Fruit fly (Drosophila melanogaster) Kc167 (cell line): ENCODE results near the gene SLIRP1.

Experiments used
- Myc ChIP-seq: fragments of >200 bp; optimal IDR thresholded peaks from 2 replicates; lab custom pipeline; 2017; ENCODE audit warnings: missing external identifiers
- Sin3A ChIP-seq: fragments of >200 bp; optimal IDR thresholded peaks from 2 replicates; lab custom pipeline; 2018; ENCODE audit warnings: missing external identifiers
- h ChIP-seq: fragments of >200 bp; optimal IDR thresholded peaks from 3 replicates; lab custom pipeline; 2018; ENCODE audit warnings: missing external identifiers
- insv ChIP-seq: fragments of >200 bp; optimal IDR thresholded peaks from 3 replicates; lab custom pipeline; 2018; ENCODE audit warnings: missing external identifiers
- psq ChIP-seq: fragments of >200 bp; optimal IDR thresholded peaks from 2 replicates; lab custom pipeline; 2017; ENCODE audit warnings: missing external identifiers
- ttk ChIP-seq: sonication (Bioruptor generic); optimal IDR thresholded peaks from 2 replicates; lab custom pipeline; 2017; ENCODE audit warnings: missing external identifiers

The SLIRP1 gene

DNA sequence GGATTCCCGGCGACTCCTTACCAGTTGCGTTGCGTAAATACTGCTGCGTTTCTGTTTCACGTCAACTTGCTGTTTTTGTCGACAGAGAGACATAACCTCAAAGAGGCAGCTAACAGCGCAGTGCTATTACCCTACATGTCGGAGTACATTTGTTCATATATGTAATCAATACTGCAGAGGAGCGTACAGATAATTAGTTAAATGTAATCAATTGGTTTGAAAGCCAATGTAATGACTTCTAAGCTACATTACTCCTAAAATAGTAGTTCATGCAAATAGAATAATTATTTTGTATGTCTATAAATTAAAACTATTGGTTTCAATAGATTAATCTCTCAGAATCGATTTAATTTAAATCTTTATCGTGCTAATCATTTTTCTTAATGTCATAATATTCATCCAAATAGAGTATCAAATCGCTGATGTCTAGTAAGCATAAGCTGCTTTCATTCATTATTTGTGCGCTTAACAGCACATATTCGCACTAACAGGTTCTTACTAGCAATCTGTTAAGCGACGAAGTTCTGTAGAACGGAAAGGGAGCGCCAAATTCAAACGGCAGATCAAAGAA lies at the start of gene SLIRP1, which contains the start of gene anox:
Gene SLIRP1 (minus strand): TSS at position 95 of the 571 bp plus-strand sequence.
Gene anox (minus strand): TSS at position 95 of the 571 bp plus-strand sequence.
- TF ChIP-seq h (lab: Kevin White, UChicago) (no peak), ttk (lab: Kevin White, UChicago) (no peak), psq (lab: Kevin White, UChicago) (no peak), Sin3A (lab: Kevin White, UChicago) (no peak), insv (no peak), Myc (lab: Kevin White, UChicago) (no peak)

DNA sequence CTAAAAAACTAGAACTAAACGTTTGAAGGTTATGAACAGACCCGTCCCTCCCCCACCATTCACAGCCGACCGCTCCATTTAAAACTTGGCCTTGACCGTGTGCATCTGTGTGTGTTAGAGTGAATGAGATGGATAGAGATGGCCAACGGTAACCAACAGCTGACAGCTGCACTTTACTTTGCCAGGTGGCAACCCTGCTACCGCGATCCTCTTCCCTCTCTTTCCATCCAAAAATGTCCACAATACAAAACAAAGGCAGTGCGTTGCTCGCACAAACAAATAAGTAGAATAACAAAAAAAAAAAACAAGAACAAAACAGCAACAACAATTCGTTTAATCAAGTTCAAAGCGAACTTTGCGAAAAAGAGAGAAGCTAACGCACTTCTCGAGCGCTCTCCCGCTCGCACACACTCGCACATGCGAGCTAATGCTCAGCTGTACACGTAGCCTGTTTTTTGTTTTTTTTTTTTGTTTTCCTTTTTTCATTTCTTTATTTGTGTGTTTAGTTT lies 49.4 kb upstream of the SLIRP1 start:
- no peak for TF ChIP-seq insv
- no peak for TF ChIP-seq Sin3A (lab: Kevin White, UChicago)
- no peak for TF ChIP-seq Myc (lab: Kevin White, UChicago)
- no peak for TF ChIP-seq psq (lab: Kevin White, UChicago)
- no peak for TF ChIP-seq ttk (lab: Kevin White, UChicago)
- no peak for TF ChIP-seq h (lab: Kevin White, UChicago)

DNA sequence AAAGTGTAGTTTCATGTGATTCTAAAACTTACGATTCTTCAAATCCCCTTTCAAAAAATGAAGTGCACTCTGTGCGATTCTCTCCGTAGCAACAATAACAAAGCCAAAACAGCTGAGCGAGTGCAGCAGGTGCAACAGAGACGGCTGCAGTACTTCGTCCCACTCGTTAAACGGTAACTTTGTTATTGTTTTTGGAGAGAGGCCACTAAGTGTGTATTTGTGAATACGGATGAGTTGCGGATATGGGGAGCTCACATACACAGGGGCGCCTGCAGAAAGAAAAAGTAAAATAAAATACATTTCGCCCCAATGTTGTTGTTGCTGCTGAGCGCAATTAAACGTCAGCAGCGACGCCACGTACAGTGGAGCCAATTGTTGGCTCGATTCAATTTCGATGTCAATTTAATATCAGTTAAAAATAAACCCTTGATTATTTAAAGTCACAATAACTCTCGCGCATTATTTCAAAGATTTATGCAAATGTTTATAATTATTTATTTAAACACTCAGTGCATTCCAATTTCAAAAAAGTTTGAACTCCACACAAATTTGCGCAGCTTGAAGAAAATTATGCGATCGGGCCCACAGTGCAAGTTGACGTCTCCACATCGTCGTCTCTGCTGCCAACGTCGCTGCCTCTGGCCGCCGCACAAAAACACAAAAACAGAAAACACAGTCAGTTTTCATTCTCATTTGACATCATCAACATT lies 48.4 kb upstream of the SLIRP1 start:
- no peak for TF ChIP-seq Sin3A (lab: Kevin White, UChicago)
- no peak for TF ChIP-seq ttk (lab: Kevin White, UChicago)
- TF ChIP-seq Myc (lab: Kevin White, UChicago) = no peak
- TF ChIP-seq psq (lab: Kevin White, UChicago) = no peak
- TF ChIP-seq h (lab: Kevin White, UChicago) = no peak
- TF ChIP-seq insv = no peak

DNA sequence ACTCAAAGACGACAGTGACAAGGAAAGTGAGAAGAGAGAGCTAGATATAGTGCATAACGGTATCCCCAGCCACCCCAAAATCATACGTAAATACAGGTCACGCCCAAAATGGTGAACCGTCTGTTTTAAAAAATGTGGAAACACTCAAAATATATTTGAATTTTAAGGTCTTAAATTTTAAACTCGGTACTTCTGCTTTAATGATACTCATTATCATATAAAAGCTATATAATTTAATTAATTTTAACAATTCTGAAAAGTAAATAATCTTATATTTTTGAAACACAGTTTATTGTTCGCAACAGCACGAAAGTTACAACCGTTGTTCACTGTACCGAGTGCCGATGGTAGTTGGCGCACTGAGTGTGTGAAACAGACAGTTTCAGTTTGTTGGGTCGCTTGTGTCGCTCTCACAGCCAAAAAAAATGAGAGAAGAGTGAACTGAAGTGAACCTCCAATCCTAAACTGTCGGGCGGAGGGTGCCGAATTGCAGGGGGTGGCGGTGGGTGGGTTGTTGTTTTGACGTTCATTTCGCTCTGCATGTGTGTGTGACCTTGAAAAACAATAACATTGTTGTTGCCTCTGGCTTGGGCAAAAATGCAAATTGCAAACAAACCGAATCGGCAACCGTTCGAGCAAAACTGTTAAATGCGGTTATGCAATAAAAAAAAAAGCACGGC lies 47.4 kb upstream of the SLIRP1 start:
- TF ChIP-seq h (lab: Kevin White, UChicago) (no peak), psq (lab: Kevin White, UChicago) (no peak), Sin3A (lab: Kevin White, UChicago) (no peak), ttk (lab: Kevin White, UChicago) (no peak), Myc (lab: Kevin White, UChicago) (no peak), insv (no peak)

DNA sequence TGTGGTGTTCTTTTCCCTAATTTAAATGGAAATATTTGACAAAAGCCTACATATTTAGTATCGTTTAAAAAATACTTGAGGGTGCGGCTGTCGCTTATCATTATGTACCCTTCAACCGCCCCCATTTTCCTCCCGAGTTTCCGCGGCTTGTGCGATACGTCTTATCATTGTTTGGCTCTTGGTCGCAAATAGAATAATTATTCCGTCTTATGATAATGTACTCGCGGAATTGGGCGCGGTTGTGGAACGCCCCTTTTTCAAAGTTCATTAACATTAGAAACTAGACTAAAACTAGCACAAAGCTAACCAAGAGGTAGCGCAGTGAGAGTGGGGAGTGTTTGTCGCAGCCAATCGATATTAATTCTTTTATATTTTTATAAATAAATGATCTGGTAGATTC lies 46.3 kb upstream of the SLIRP1 start:
- TF ChIP-seq ttk (lab: Kevin White, UChicago) = no peak
- no peak for TF ChIP-seq h (lab: Kevin White, UChicago)
- TF ChIP-seq Sin3A (lab: Kevin White, UChicago) = no peak
- no peak for TF ChIP-seq Myc (lab: Kevin White, UChicago)
- TF ChIP-seq insv = no peak
- TF ChIP-seq psq (lab: Kevin White, UChicago) = no peak

DNA sequence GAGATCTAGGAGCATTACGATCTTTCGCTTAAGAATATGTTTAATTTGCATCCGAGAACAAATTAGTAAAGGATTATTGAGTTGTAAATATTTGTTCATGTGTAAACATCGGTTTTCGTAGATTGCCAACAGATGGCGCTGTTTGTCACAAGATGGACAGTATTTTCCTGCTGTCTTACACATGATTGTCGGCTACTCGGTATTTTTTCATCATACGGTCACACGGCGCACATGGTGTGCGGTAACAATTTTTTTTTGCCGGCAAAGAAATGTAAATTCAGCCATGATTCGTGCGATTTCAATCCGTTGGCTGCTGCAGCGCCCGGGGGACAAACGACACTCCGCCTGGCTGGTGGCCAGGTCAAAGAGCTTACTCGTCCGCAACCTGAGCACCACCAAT lies 43.8 kb upstream of the SLIRP1 start, which contains the start of the genes bbx and waw:
Gene bbx (plus strand): TSS at position 151 of the 400 bp plus-strand sequence.
Gene waw (plus strand): TSS at position 151 of the 400 bp plus-strand sequence.
- TF ChIP-seq h (lab: Kevin White, UChicago) = no peak
- TF ChIP-seq Myc (lab: Kevin White, UChicago) = no peak
- no peak for TF ChIP-seq insv
- no peak for TF ChIP-seq psq (lab: Kevin White, UChicago)
- TF ChIP-seq ttk (lab: Kevin White, UChicago) = no peak
- no peak for TF ChIP-seq Sin3A (lab: Kevin White, UChicago)

DNA sequence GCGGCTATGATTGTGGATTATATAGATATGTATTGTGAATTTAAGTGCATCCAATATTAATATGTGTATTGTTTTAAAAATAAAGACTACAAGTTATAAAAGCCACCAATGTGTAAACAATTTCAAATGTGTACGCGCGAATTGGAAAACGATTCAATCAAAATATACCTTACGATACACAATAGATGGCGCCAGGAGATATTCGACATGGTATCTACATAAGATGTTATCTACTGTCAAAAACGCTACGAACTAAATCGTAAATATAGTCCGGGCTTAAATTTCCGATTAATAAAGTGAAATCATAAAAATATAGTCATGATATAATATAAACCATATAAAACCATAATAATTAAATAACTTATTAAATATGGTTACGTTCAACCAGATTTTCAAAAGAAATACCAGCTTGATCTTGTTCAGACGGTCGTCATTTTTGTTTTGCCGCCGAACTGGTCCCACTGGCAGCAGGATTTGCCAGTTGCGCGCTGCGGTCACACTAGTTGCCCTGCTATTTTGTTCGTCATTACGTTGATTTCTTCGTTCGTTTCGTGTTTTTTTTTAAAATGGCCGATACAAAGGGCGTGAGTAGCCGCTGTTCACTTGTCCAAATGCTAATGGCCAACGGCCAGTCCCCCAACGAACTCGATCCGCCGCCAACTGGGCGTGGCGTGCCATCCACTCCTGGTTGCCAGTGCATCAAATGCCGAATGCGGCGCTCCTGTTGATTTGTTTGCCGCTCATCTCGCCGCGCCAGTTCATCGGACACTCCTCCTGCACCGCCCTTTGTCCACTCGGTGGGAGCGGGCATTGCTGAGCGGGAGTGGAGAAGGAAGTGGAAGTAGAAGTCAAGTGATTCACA lies 38.9 kb upstream of the SLIRP1 start, which contains the start of gene Septin1:
Gene Septin1 (plus strand): TSS at position 477 of the 862 bp plus-strand sequence.
- TF ChIP-seq psq (lab: Kevin White, UChicago) (no peak), insv (no peak), h (lab: Kevin White, UChicago) (no peak), Sin3A (lab: Kevin White, UChicago) (no peak), ttk (lab: Kevin White, UChicago) (no peak), Myc (lab: Kevin White, UChicago) (no peak)

DNA sequence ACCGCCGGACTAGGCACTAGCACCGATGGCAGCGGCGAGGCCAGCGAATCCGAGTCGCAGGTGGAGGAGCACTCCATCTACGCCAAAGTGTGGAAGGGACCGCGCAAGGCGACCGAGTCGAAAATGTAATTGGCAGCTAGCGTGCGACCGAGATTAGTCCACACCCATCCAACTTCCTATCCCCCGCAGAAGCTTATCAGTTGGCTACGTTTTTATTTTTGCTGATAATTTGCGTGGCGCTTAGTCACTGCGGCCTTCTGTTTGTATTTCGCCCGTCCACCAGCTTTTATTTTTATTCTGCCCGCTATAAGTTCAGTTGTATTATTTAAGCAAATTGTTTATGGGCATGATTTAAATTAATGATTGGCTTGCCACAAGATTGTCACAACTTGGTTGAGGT lies 34.4 kb upstream of the SLIRP1 start:
- TF ChIP-seq insv = no peak
- TF ChIP-seq ttk (lab: Kevin White, UChicago) = no peak
- TF ChIP-seq psq (lab: Kevin White, UChicago) = no peak
- TF ChIP-seq h (lab: Kevin White, UChicago) = no peak
- no peak for TF ChIP-seq Myc (lab: Kevin White, UChicago)
- no peak for TF ChIP-seq Sin3A (lab: Kevin White, UChicago)

DNA sequence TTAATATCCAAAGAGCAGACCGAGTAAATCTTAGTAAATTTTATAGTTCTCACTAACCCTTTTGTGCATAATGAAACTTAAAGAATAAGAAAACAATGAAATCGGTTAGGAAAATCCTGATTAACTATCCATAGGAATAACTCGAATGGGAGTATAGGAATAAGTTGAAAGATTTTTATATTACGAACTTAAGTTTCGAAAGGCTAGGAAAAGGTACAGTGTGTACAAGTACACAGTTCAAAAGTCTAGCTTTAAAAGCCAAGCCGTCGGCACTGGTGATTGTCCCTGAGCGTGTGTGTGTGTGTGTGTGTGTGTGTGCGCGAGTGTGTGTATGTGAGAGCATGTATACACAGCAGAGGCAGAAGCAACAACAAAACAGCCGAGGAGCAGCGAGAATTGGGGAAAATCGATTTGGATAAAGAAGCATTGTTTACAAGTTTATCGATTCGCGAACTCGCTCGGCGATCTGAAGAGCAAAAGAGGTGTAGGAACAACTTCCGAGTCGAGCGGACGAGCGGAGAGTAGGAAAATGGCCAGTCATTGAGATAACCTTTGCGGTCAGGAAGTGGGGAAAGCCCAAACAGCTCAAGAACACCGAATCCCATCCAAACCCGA lies 32.2 kb upstream of the SLIRP1 start:
- no peak for TF ChIP-seq ttk (lab: Kevin White, UChicago)
- TF ChIP-seq Myc (lab: Kevin White, UChicago) = no peak
- TF ChIP-seq insv = no peak
- no peak for TF ChIP-seq Sin3A (lab: Kevin White, UChicago)
- no peak for TF ChIP-seq psq (lab: Kevin White, UChicago)
- TF ChIP-seq h (lab: Kevin White, UChicago) = no peak

DNA sequence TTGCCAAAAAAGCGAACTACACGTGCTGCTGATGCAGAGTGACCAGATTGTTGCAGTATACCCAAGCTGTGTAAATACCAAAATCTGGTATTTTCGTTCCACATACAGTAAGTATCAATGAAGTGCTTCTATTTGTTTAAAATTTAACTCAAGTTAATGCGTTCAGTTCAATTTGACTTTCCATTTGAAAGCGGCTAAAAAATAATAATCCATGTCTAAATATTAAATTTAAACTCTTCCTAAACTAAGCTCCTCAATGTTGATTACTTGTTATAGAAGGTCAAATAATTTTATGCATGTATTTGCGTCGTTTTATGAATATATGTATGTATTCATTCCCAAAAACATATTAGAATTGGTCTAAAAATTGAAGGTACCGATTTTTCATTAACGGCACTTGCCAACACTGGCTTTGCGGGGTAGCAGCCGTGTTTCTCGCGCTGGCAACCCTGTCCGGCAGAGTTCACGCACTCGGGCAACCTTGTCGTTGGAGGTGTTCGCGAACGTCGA lies 30.8 kb upstream of the SLIRP1 start, which contains the start of the genes peng and sol:
Gene peng (minus strand): TSS at position 44 of the 510 bp plus-strand sequence.
Gene sol (plus strand): TSS at position 481 of the 510 bp plus-strand sequence.
- no peak for TF ChIP-seq Myc (lab: Kevin White, UChicago)
- TF ChIP-seq ttk (lab: Kevin White, UChicago) = no peak
- no peak for TF ChIP-seq Sin3A (lab: Kevin White, UChicago)
- no peak for TF ChIP-seq insv
- TF ChIP-seq psq (lab: Kevin White, UChicago) = no peak
- no peak for TF ChIP-seq h (lab: Kevin White, UChicago)
